Fruit fly (Drosophila melanogaster) Kc167 (cell line): ENCODE results near the gene Cpr65Au.

ENCODE experiments used
- h ChIP-seq: fragments of >200 bp; optimal IDR thresholded peaks from 3 replicates; lab custom pipeline; 2018; ENCODE audit warnings: missing external identifiers
- psq ChIP-seq: fragments of >200 bp; optimal IDR thresholded peaks from 2 replicates; lab custom pipeline; 2017; ENCODE audit warnings: missing external identifiers

DNA sequence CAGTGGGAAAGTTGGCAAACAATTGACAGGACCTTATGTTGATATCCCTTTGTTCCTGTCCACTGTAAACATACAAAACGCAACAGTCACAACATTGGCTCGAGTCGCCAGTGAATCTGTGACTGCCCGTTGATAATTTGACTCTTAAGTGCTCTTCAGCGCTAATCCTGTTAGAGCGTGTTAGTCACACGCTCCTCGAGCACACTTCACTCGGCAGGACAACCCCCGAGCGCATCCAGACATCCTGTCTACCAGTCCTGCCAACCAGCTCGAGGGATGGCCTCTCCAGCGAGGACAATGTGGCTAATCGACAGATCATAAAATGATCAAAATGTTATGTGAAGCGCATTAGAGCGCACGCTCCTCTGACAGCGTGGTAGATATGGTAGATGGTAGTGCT lies 27.4 kb downstream of the Cpr65Au start:
- TF ChIP-seq psq (lab: Kevin White, UChicago) (no peak), h (lab: Kevin White, UChicago) (no peak)
